Worm (Caenorhabditis elegans) whole organism, early embryonic: ENCODE data around the gene Y51A2D.8.

Source experiments
- ets-7 ChIP-seq: sonication (generic microtip); optimal IDR thresholded peaks from 2 replicates; lab custom pipeline; 2016; ENCODE audit warnings: missing genotype, missing genetic modification characterization, missing compliant biosample characterization
- hnd-1 ChIP-seq: sonication (generic microtip); optimal IDR thresholded peaks from 2 replicates; lab custom pipeline; 2016; ENCODE audit warnings: missing genetic modification characterization, missing compliant biosample characterization
- pes-1 ChIP-seq: fragments of 200-800 bp; sonication (Bioruptor generic); IDR thresholded peaks from 2 replicates; pipeline ENCODE4 v1.3.6; 2022; ENCODE audit warnings: missing genetic modification reagents, missing genetic modification characterization, missing compliant biosample characterization
- sea-1 ChIP-seq: fragments of 200-800 bp; sonication (Bioruptor generic); conservative IDR thresholded peaks from 2 replicates; pipeline ENCODE4 v1.3.6; 2022; ENCODE audit warnings: missing genetic modification characterization, missing compliant biosample characterization
- tbx-37 ChIP-seq: fragments of 200-800 bp; sonication (Bioruptor generic); conservative IDR thresholded peaks from 2 replicates; pipeline ENCODE4 v1.3.6; 2022; ENCODE audit warnings: missing genetic modification reagents, missing genetic modification characterization, missing compliant biosample characterization

The Y51A2D.8 gene

DNA sequence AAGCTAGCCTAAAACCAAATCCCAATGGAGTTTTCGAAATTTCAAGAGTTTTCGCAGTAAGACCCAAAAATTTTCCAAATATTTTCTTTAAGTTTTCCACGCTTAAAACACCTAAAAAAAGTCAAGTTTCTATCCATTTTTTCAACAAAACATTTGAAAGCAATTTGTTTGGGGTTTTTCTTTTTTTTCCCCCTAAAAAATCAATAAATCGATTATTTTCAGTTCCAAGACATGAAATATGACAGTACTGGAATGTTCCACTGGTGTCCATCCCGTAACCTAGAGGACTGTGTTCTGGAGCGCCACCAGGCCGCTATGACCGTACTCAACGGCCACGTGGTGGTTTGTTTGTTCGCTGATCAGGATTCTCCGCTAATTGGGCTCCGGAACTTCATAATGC is 49.0 kb downstream of the Y51A2D.8 start:
- TF ChIP-seq sea-1 (GFP tag; lab: Robert Waterston, UW) (no peak), hnd-1 (tag; lab: Kevin White, UChicago) (no peak), tbx-37 (GFP tag; lab: Robert Waterston, UW) (no peak), pes-1 (no peak), ets-7 (tag; lab: Kevin White, UChicago) (no peak)
